Worm (Caenorhabditis elegans) whole organism, young adult: ENCODE measurements around the gene F56D6.18.

ENCODE experiments used
- B0336.3 ChIP-seq: fragments of 200-800 bp; sonication (Bioruptor generic); IDR thresholded peaks from 2 replicates; pipeline ENCODE4 v1.3.6; 2022; ENCODE audit warnings: missing genetic modification characterization, missing compliant biosample characterization
- F22D6.2 ChIP-seq: sonication (generic microtip); optimal IDR thresholded peaks from 2 replicates; lab custom pipeline; 2016; ENCODE audit warnings: mild to moderate bottlenecking, missing genetic modification characterization, missing compliant biosample characterization
- F33H1.4 ChIP-seq: fragments of 200-800 bp; sonication (Bioruptor generic); IDR thresholded peaks from 2 replicates; pipeline ENCODE4 v1.3.6; 2022; ENCODE audit warnings: missing genetic modification reagents, missing genetic modification characterization, missing compliant biosample characterization
- F49E8.2 ChIP-seq: sonication (generic microtip); optimal IDR thresholded peaks from 3 replicates; lab custom pipeline; 2017; ENCODE audit warnings: missing genetic modification characterization, mild to moderate bottlenecking, missing compliant biosample characterization, antibody characterized with exemption, moderate library complexity; ENCODE audit not compliant: insufficient read depth
- F52B5.7 ChIP-seq: sonication (generic microtip); optimal IDR thresholded peaks from 2 replicates; lab custom pipeline; 2016; ENCODE audit warnings: mild to moderate bottlenecking, missing genetic modification characterization, missing compliant biosample characterization
- F57C9.4 ChIP-seq: sonication (generic microtip); optimal IDR thresholded peaks from 2 replicates; lab custom pipeline; 2017; ENCODE audit warnings: mild to moderate bottlenecking, missing genetic modification characterization, missing compliant biosample characterization
- K11D2.4 ChIP-seq: fragments of 200-800 bp; sonication (Bioruptor generic); IDR thresholded peaks from 2 replicates; pipeline ENCODE4 v1.3.6; 2022; ENCODE audit warnings: missing genetic modification reagents, missing genetic modification characterization, missing compliant biosample characterization
- T07F8.4 ChIP-seq: sonication (generic microtip); optimal IDR thresholded peaks from 2 replicates; lab custom pipeline; 2016; ENCODE audit warnings: mild to moderate bottlenecking, missing genetic modification characterization, moderate library complexity, missing compliant biosample characterization
- T26A5.8 ChIP-seq: sonication (generic microtip); optimal IDR thresholded peaks from 2 replicates; lab custom pipeline; 2016; ENCODE audit warnings: missing genetic modification characterization, missing compliant biosample characterization
- Y53G8AR.9 ChIP-seq: fragments of 200-800 bp; sonication (Bioruptor generic); conservative IDR thresholded peaks from 2 replicates; pipeline ENCODE4 v1.3.6; 2022; ENCODE audit warnings: missing genetic modification reagents, missing genetic modification characterization, missing compliant biosample characterization
- Y56A3A.18 ChIP-seq: fragments of 200-800 bp; sonication (Bioruptor generic); IDR thresholded peaks from 2 replicates; pipeline ENCODE4 v1.3.6; 2022; ENCODE audit warnings: missing genetic modification reagents, missing genetic modification characterization, missing compliant biosample characterization
- bed-1 ChIP-seq: fragments of 200-800 bp; sonication (Bioruptor generic); IDR thresholded peaks from 2 replicates; pipeline ENCODE4 v1.3.6; 2022; ENCODE audit warnings: missing genetic modification reagents, missing genetic modification characterization, missing compliant biosample characterization
- cebp-1 ChIP-seq, 2 experiments: fragments of 200-800 bp in 1 of 2; sonication (Bioruptor generic) in 1 of 2; sonication (generic microtip) in 1 of 2; IDR thresholded peaks in 1 of 2; optimal IDR thresholded peaks in 1 of 2; 2 replicates each; pipeline versions ENCODE4 v1.3.6 to Lab custom; 2017 to 2022; ENCODE audit warnings: missing compliant biosample characterization in 2 of 2, missing genetic modification characterization in 2 of 2, mild to moderate bottlenecking in 1 of 2, missing genetic modification reagents in 1 of 2, moderate library complexity in 1 of 2
- cebp-2 ChIP-seq: fragments of 200-800 bp; sonication (Bioruptor generic); IDR thresholded peaks from 2 replicates; pipeline ENCODE4 v1.3.6; 2022; ENCODE audit warnings: missing genetic modification characterization, missing compliant biosample characterization
- ceh-58 ChIP-seq: fragments of 200-800 bp; sonication (Bioruptor generic); IDR thresholded peaks from 2 replicates; pipeline ENCODE4 v1.3.6; 2022; ENCODE audit warnings: missing genetic modification characterization, missing compliant biosample characterization
- ceh-79 ChIP-seq: sonication (generic microtip); optimal IDR thresholded peaks from 2 replicates; lab custom pipeline; 2017; ENCODE audit warnings: mild to moderate bottlenecking, missing genetic modification characterization, missing compliant biosample characterization
- ceh-91 ChIP-seq: fragments of 200-800 bp; sonication (Bioruptor generic); IDR thresholded peaks from 2 replicates; pipeline ENCODE4 v1.3.6; 2022; ENCODE audit warnings: missing genetic modification reagents, missing genetic modification characterization, missing compliant biosample characterization
- chd-7 ChIP-seq: sonication (generic microtip); optimal IDR thresholded peaks from 2 replicates; lab custom pipeline; 2016; ENCODE audit warnings: mild to moderate bottlenecking, missing genetic modification characterization, moderate library complexity, missing compliant biosample characterization
- dox-1 ChIP-seq: fragments of 200-800 bp; sonication (Bioruptor generic); IDR thresholded peaks from 2 replicates; pipeline ENCODE4 v1.3.6; 2022; ENCODE audit warnings: missing genetic modification reagents, missing genetic modification characterization, missing compliant biosample characterization
- dpl-1 ChIP-seq: fragments of 150-350 bp; optimal IDR thresholded peaks from 2 replicates; lab custom pipeline; 2014; ENCODE audit warnings: missing biosample characterization, missing genetic modification reagents, missing genetic modification characterization
- efl-1 ChIP-seq: fragments of 150-350 bp; optimal IDR thresholded peaks from 2 replicates; lab custom pipeline; 2014; ENCODE audit warnings: missing biosample characterization, missing genetic modification reagents, missing genetic modification characterization
- egl-44 ChIP-seq: fragments of 200-800 bp; sonication (Bioruptor generic); IDR thresholded peaks from 2 replicates; pipeline ENCODE4 v1.3.6; 2022; ENCODE audit warnings: missing genetic modification reagents, missing genetic modification characterization, missing compliant biosample characterization
- ekl-4 ChIP-seq: fragments of 200-800 bp; sonication (Bioruptor generic); IDR thresholded peaks from 2 replicates; pipeline ENCODE4 v1.3.6; 2022; ENCODE audit warnings: missing genetic modification reagents, missing genetic modification characterization, missing compliant biosample characterization
- hmg-1.2 ChIP-seq: fragments of 200-800 bp; sonication (Bioruptor generic); IDR thresholded peaks from 2 replicates; pipeline ENCODE4 v1.3.6; 2022; ENCODE audit warnings: missing genetic modification reagents, missing genetic modification characterization, missing compliant biosample characterization
- hmg-20 ChIP-seq: fragments of 200-800 bp; sonication (Bioruptor generic); IDR thresholded peaks from 2 replicates; pipeline ENCODE4 v1.3.6; 2022; ENCODE audit warnings: missing genetic modification reagents, missing genetic modification characterization, missing compliant biosample characterization
- let-607 ChIP-seq, 2 experiments: fragments of 200-800 bp in 1 of 2; sonication (Bioruptor generic) in 1 of 2; sonication (generic microtip) in 1 of 2; optimal IDR thresholded peaks; 2 replicates each; lab custom pipeline; 2016 to 2018; ENCODE audit warnings: mild to moderate bottlenecking in 2 of 2, missing compliant biosample characterization in 2 of 2, missing genetic modification characterization in 2 of 2, moderate library complexity in 2 of 2, missing genotype in 1 of 2
- lin-40 ChIP-seq: sonication (generic microtip); optimal IDR thresholded peaks from 2 replicates; lab custom pipeline; 2016; ENCODE audit warnings: missing genetic modification characterization, mild to moderate bottlenecking, missing compliant biosample characterization, missing genotype, missing genetic modification reagents
- lin-54 ChIP-seq: fragments of 200-800 bp; sonication (Bioruptor generic); optimal IDR thresholded peaks from 2 replicates; lab custom pipeline; 2018; ENCODE audit warnings: mild to moderate bottlenecking, missing genetic modification characterization, missing compliant biosample characterization
- lir-1 ChIP-seq: fragments of 200-800 bp; sonication (Bioruptor generic); conservative IDR thresholded peaks from 2 replicates; pipeline ENCODE4 v1.3.6; 2022; ENCODE audit warnings: missing genetic modification reagents, missing genetic modification characterization, missing compliant biosample characterization
- lsl-1 ChIP-seq: fragments of 200-800 bp; sonication (Bioruptor generic); optimal IDR thresholded peaks from 2 replicates; lab custom pipeline; 2018; ENCODE audit warnings: mild to moderate bottlenecking, missing genetic modification characterization, moderate library complexity, missing compliant biosample characterization
- madf-3 ChIP-seq: fragments of 200-800 bp; sonication (Bioruptor generic); IDR thresholded peaks from 2 replicates; pipeline ENCODE4 v1.3.6; 2022; ENCODE audit warnings: missing genetic modification reagents, missing genetic modification characterization, missing compliant biosample characterization
- mel-28 ChIP-seq: sonication (generic microtip); optimal IDR thresholded peaks from 2 replicates; lab custom pipeline; 2016; ENCODE audit warnings: borderline replicate concordance, mild to moderate bottlenecking, missing genetic modification characterization, missing compliant biosample characterization
- mes-4 ChIP-seq: sonication (generic microtip); optimal IDR thresholded peaks from 2 replicates; lab custom pipeline; 2016; ENCODE audit warnings: missing genotype, missing genetic modification characterization, missing compliant biosample characterization
- mxl-1 ChIP-seq: sonication (generic microtip); optimal IDR thresholded peaks from 2 replicates; lab custom pipeline; 2016; ENCODE audit warnings: missing genetic modification characterization, missing compliant biosample characterization
- nfyb-1 ChIP-seq: fragments of 200-800 bp; sonication (Bioruptor generic); IDR thresholded peaks from 2 replicates; pipeline ENCODE4 v1.3.6; 2022; ENCODE audit warnings: missing genetic modification reagents, missing genetic modification characterization, missing compliant biosample characterization
- nhr-27 ChIP-seq: fragments of 200-800 bp; sonication (Bioruptor generic); optimal IDR thresholded peaks from 2 replicates; lab custom pipeline; 2018; ENCODE audit warnings: mild to moderate bottlenecking, missing genetic modification characterization, moderate library complexity, missing compliant biosample characterization
- nhr-80 ChIP-seq: sonication (generic microtip); optimal IDR thresholded peaks from 2 replicates; lab custom pipeline; 2016; ENCODE audit warnings: missing genetic modification characterization, missing compliant biosample characterization
- rec-8 ChIP-seq, 2 experiments: sonication (generic microtip); optimal IDR thresholded peaks; 2 replicates each; lab custom pipeline; 2016; ENCODE audit warnings: mild to moderate bottlenecking in 2 of 2, missing genetic modification characterization in 2 of 2, missing genetic modification reagents in 2 of 2, missing genotype in 2 of 2, missing biosample characterization in 1 of 2, missing compliant biosample characterization in 1 of 2, moderate library complexity in 1 of 2
- repo-1 ChIP-seq: sonication (generic microtip); optimal IDR thresholded peaks from 2 replicates; lab custom pipeline; 2017; ENCODE audit warnings: mild to moderate bottlenecking, missing genetic modification characterization, missing compliant biosample characterization
- somi-1 ChIP-seq: fragments of 200-800 bp; sonication (Bioruptor generic); optimal IDR thresholded peaks from 2 replicates; lab custom pipeline; 2018; ENCODE audit warnings: mild to moderate bottlenecking, missing genetic modification characterization, missing compliant biosample characterization
- sptf-2 ChIP-seq: fragments of 200-800 bp; sonication (Bioruptor generic); optimal IDR thresholded peaks from 2 replicates; lab custom pipeline; 2018; ENCODE audit warnings: mild to moderate bottlenecking, missing genetic modification characterization, missing compliant biosample characterization
- xnd-1 ChIP-seq: sonication (generic microtip); optimal IDR thresholded peaks from 2 replicates; lab custom pipeline; 2016; ENCODE audit warnings: missing genotype, missing genetic modification reagents, missing genetic modification characterization, missing compliant biosample characterization
- zfh-2 ChIP-seq: fragments of 200-800 bp; sonication (Bioruptor generic); conservative IDR thresholded peaks from 2 replicates; pipeline ENCODE4 v1.3.6; 2022; ENCODE audit warnings: missing genetic modification reagents, missing genetic modification characterization, missing compliant biosample characterization
- zim-3 ChIP-seq: sonication (generic microtip); optimal IDR thresholded peaks from 2 replicates; lab custom pipeline; 2017; ENCODE audit warnings: mild to moderate bottlenecking, missing genetic modification characterization, moderate library complexity, missing compliant biosample characterization

F56D6.18 gene

ce11 chrIV:3878283-3878938 is 33.3 kb downstream of the F56D6.18 start, which contains the start of gene F37C4.6:
Gene F37C4.6 (minus strand): TSS chrIV:3878333.
- TF ChIP-seq nhr-80 (tag; lab: Kevin White, UChicago) = peak; percentile 76
- TF ChIP-seq T07F8.4 (tag; lab: Kevin White, UChicago) = no peak
- no peak for TF ChIP-seq madf-3 (GFP tag; lab: Robert Waterston, UW)

DNA sequence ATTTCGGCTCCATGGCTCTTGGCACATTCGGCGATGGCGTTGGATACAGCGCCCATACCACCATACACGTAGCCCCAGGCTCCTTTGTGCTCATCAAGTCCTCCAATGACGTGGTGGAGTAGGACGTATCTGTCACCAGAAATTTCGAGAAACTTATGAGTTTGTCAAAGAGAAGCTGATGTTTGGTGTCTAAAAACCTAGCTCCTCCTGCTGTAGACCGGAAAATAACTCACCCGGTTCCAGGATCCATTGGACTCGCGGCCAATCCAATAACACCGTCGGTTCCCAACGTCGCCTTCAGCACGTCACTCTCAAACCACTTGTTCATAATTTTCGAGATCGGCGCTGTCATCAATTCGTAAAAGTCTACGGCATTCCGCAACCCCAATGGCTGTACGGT is 34.8 kb downstream of the F56D6.18 start:
- no peak for TF ChIP-seq egl-44
- no peak for TF ChIP-seq bed-1
- no peak for TF ChIP-seq sptf-2 (GFP tag; lab: Kevin White, UChicago)
- TF ChIP-seq lin-40 (tag; lab: Kevin White, UChicago) = no peak
- no peak for TF ChIP-seq F57C9.4 (tag; lab: Kevin White, UChicago)
- TF ChIP-seq Y56A3A.18 = no peak
- no peak for TF ChIP-seq mel-28 (tag; lab: Kevin White, UChicago)
- TF ChIP-seq repo-1 (tag; lab: Kevin White, UChicago) = no peak
- TF ChIP-seq cebp-1 (GFP tag; IDR thresholded peaks at IDR 0.05; lab: Robert Waterston, UW) = no peak
- no peak for TF ChIP-seq cebp-1 (tag; optimal IDR thresholded peaks at IDR 0.05; lab: Kevin White, UChicago)
- TF ChIP-seq T07F8.4 (tag; lab: Kevin White, UChicago) = no peak
- TF ChIP-seq efl-1 (GFP tag; lab: Kevin White, UChicago) = no peak
- no peak for TF ChIP-seq ceh-91
- no peak for TF ChIP-seq hmg-1.2
- no peak for TF ChIP-seq lin-54 (GFP tag; lab: Kevin White, UChicago)
- TF ChIP-seq ceh-79 (tag; lab: Kevin White, UChicago) = no peak
- TF ChIP-seq hmg-20 (GFP tag; lab: Robert Waterston, UW) = no peak
- TF ChIP-seq F33H1.4 = no peak
- TF ChIP-seq, all 124 proteins: peak for 0

DNA sequence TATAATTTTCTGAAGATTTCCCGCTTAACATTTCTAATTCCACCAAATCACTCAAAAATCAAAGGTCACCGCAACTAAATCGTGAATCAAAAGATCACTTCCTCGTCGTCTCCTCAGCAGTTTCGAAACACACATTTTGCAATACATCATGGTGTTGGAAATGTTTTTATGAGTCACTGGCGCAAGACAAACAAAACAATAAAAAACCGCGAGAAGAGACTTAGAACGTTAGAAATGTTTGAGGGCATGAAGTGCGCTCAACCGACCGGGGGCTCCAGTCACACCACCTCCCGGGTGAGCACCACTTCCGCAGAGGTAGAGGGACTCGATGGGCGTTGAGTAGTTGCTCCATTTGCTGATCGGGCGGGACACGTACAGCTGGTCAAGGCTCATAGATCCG is 36.5 kb downstream of the F56D6.18 start:
- TF ChIP-seq lin-40 (tag; lab: Kevin White, UChicago) (no peak), xnd-1 (tag; lab: Kevin White, UChicago) (no peak), rec-8 (tag; optimal IDR thresholded peaks at IDR 0.05; lab: Kevin White, UChicago) (no peak), T26A5.8 (tag; lab: Kevin White, UChicago) (no peak), Y56A3A.18 (no peak), cebp-2 (GFP tag; lab: Robert Waterston, UW) (no peak), nhr-80 (tag; lab: Kevin White, UChicago) (peak; percentile 39), ceh-79 (tag; lab: Kevin White, UChicago) (no peak), nfyb-1 (GFP tag; lab: Robert Waterston, UW) (peak; percentile 34; the same call in 1 of the 2 replicates), mes-4 (tag; lab: Kevin White, UChicago) (no peak), K11D2.4 (GFP tag; lab: Robert Waterston, UW) (no peak), let-607 (tag; optimal IDR thresholded peaks at IDR 0.05; lab: Kevin White, UChicago) (no peak), dpl-1 (GFP tag; lab: Kevin White, UChicago) (no peak), F52B5.7 (tag; lab: Kevin White, UChicago) (no peak), egl-44 (no peak), lir-1 (no peak), B0336.3 (no peak), nhr-27 (no peak), F22D6.2 (tag; lab: Kevin White, UChicago) (no peak), zfh-2 (GFP tag; lab: Robert Waterston, UW) (peak; percentile 89), Y53G8AR.9 (GFP tag; lab: Robert Waterston, UW) (0 out of 2 replicates have a peak, but pooled peaks have one; percentile 19), mxl-1 (tag; lab: Kevin White, UChicago) (no peak), dox-1 (peak; percentile 49), lsl-1 (no peak), ceh-58 (GFP tag; lab: Robert Waterston, UW) (no peak), sptf-2 (GFP tag; lab: Kevin White, UChicago) (no peak), F49E8.2 (tag; lab: Kevin White, UChicago) (no peak), zim-3 (tag; lab: Kevin White, UChicago) (no peak), somi-1 (GFP tag; lab: Kevin White, UChicago) (no peak), chd-7 (no peak), ekl-4 (no peak)
